Worm (Caenorhabditis elegans): ENCODE measurements around the gene M117.1.
"Not testable (repeated sequence)": the region's sequence is repeated elsewhere in the genome, so short reads cannot be mapped to it uniquely, and the experiment has no call there.

The M117.1 gene

ce11 chrIV:11820067-11820913 is 6.2 kb downstream of the M117.1 start:
- TF ChIP-seq blmp-1 (tag; optimal IDR thresholded peaks at IDR 0.05) (no peak), ham-2 (GFP tag; optimal IDR thresholded peaks at IDR 0.05) (no peak), mls-2 (tag; optimal IDR thresholded peaks at IDR 0.05) (peak; percentile 17)

DNA sequence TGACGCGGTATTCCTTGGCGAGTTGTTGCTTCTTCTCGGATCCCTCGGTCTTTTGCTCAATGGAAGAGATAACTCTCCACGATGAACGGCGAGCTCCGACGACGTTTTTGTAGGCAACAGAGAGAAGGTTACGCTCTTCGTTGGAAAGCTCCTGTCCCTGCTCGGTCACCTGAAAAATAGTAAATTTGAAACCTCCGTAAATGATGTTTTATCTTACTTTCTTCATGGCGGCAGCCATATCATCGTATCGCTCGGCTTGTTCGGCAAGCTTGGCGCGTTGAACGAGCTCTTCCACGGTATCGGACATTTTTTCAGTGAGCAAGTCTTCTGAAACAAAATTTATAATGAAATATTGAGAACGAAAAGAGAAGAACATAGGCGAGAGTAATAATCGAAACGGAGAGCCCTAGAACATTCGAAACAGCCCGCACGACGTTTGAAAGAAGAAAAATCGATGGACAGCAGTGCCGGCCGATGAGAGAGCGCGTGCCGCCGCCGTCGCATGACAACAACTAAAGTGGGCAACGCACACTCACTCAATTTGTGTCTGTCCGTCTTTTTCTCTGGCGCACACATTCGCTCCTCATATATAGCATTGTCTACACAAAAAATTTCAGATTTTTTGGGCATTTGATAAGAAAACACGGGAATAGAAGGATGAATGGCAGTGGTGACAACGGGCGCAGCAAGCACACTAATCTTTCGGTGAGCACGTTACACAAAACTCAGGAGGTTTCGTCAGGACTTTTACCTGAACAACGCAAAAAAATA is 7.7 kb downstream of the M117.1 start, which contains the start of the genes par-5 and M117.3:
TSS of gene par-5 (minus strand) at position 334 of the 771 bp plus-strand sequence.
TSS of gene M117.3 (plus strand) at position 616 of the 771 bp plus-strand sequence.
- TF ChIP-seq blmp-1 (tag; optimal IDR thresholded peaks at IDR 0.05): no peak
- TF ChIP-seq unc-120 (tag; optimal IDR thresholded peaks at IDR 0.05; ENCODE audit: poor library complexity, severe bottlenecking): peak; percentile 73
- TF ChIP-seq ces-1 (GFP tag; optimal IDR thresholded peaks at IDR 0.05): peak; percentile 81
- TF ChIP-seq nhr-76 (tag; optimal IDR thresholded peaks at IDR 0.05): no peak
- peak; percentile 49 for TF ChIP-seq cnd-1 (tag; optimal IDR thresholded peaks at IDR 0.05)
- TF ChIP-seq lsy-2 (tag; optimal IDR thresholded peaks at IDR 0.05): peak; percentile 28
- TF ChIP-seq mls-2 (tag; optimal IDR thresholded peaks at IDR 0.05): peak; percentile 75
- peak; percentile 29 for TF ChIP-seq sptf-1 (tag; optimal IDR thresholded peaks at IDR 0.05)
- peak; percentile 9 for TF ChIP-seq unc-62 (GFP tag; optimal IDR thresholded peaks at IDR 0.05)

- TF ChIP-seq lin-32 (GFP tag; optimal IDR thresholded peaks at IDR 0.05) (no peak), pha-4 (tag; optimal IDR thresholded peaks at IDR 0.05) (no peak), ceh-83 (GFP tag; optimal IDR thresholded peaks at IDR 0.05) (no peak), lsy-2 (tag; optimal IDR thresholded peaks at IDR 0.05) (peak; percentile 39), lin-13 (tag; optimal IDR thresholded peaks at IDR 0.05) (peak; percentile 46), flh-1 (GFP tag; optimal IDR thresholded peaks at IDR 0.05) (no peak), mep-1 (tag; optimal IDR thresholded peaks at IDR 0.05) (peak; percentile 78), nhr-237 (tag; optimal IDR thresholded peaks at IDR 0.05) (peak; percentile 18)
Observed at ce11 chrIV:11822454-11822853, 8.4 kb downstream of the M117.1 start.

DNA sequence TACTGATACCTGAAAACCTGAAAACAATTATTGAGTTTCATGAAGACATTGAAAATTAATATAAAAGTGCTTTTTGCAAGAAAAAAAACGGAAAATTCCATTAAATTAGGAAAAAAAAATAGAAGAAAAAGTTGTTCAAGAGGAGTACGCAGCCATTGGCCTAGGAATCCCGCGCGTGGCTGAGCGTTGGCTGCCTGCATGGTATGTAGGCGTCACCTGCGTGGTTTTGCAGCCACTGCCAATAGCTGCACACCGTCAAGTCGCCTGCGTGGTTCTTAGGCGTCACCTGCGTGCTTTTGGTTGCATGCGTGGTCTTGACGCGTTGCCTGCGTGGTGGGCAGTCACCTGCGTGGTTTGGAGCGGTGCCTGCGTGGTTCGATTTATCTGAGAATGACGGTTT is 14.0 kb downstream of the M117.1 start, which contains the start of gene M117.6:
TSS of gene M117.6 (minus strand) at position 101 of the 400 bp plus-strand sequence.
- TF ChIP-seq unc-39 (tag; optimal IDR thresholded peaks at IDR 0.05); flh-1 (GFP tag; optimal IDR thresholded peaks at IDR 0.05); nhr-28 (tag; optimal IDR thresholded peaks at IDR 0.05): not testable (repeated sequence)

- TF ChIP-seq sem-2 (GFP tag; optimal IDR thresholded peaks at IDR 0.05): no peak
- TF ChIP-seq nhr-76 (tag; optimal IDR thresholded peaks at IDR 0.05): no peak
- peak; percentile 51 for TF ChIP-seq zip-8 (tag; optimal IDR thresholded peaks at IDR 0.05)
Observed at ce11 chrIV:11833456-11833855, 19.4 kb downstream of the M117.1 start, which contains the start of gene M117.4. TSS of gene M117.4 (minus strand) at chrIV:11833556.

ce11 chrIV:11838657-11839056 is 24.6 kb downstream of the M117.1 start, which contains the start of gene fbxb-3:
TSS of gene fbxb-3 (plus strand) at chrIV:11838957.
- TF ChIP-seq nhr-76 (tag; optimal IDR thresholded peaks at IDR 0.05): no peak
- no peak for TF ChIP-seq nhr-237 (tag; optimal IDR thresholded peaks at IDR 0.05)
- no peak for TF ChIP-seq unc-62 (GFP tag; optimal IDR thresholded peaks at IDR 0.05)
- no peak for TF ChIP-seq hlh-1 (tag; optimal IDR thresholded peaks at IDR 0.05)
- TF ChIP-seq ces-1 (GFP tag; optimal IDR thresholded peaks at IDR 0.05): no peak
- no peak for TF ChIP-seq blmp-1 (tag; optimal IDR thresholded peaks at IDR 0.05)
- no peak for TF ChIP-seq lin-32 (GFP tag; optimal IDR thresholded peaks at IDR 0.05)
- no peak for TF ChIP-seq mls-2 (tag; optimal IDR thresholded peaks at IDR 0.05)
- no peak for TF ChIP-seq elt-1 (tag; optimal IDR thresholded peaks at IDR 0.05; ENCODE audit: borderline replicate concordance, insufficient read depth)
- no peak for TF ChIP-seq lin-13 (tag; optimal IDR thresholded peaks at IDR 0.05)
- no peak for TF ChIP-seq ceh-43 (GFP tag; optimal IDR thresholded peaks at IDR 0.05)
- no peak for TF ChIP-seq M03D4.4 (tag; optimal IDR thresholded peaks at IDR 0.05)
- TF ChIP-seq nhr-12 (tag; optimal IDR thresholded peaks at IDR 0.05): no peak
- TF ChIP-seq elt-3 (tag; optimal IDR thresholded peaks at IDR 0.05): no peak
- no peak for TF ChIP-seq flh-1 (GFP tag; optimal IDR thresholded peaks at IDR 0.05)
